Worm (Caenorhabditis elegans) whole organism, young adult: ENCODE data around the gene map-2.

Experiments
- F10E7.11 ChIP-seq: sonication (generic microtip); optimal IDR thresholded peaks from 2 replicates; lab custom pipeline; 2017; ENCODE audit warnings: mild to moderate bottlenecking, missing genetic modification characterization, moderate library complexity, missing compliant biosample characterization
- Y95B8A.8 ChIP-seq: fragments of 200-800 bp; sonication (Bioruptor generic); IDR thresholded peaks from 2 replicates; pipeline ENCODE4 v1.3.6; 2022; ENCODE audit warnings: missing genetic modification reagents, missing genetic modification characterization, missing compliant biosample characterization
- ZK185.1 ChIP-seq: sonication (generic microtip); optimal IDR thresholded peaks from 2 replicates; lab custom pipeline; 2016; ENCODE audit warnings: mild to moderate bottlenecking, missing genetic modification characterization, missing compliant biosample characterization; ENCODE audit not compliant: poor library complexity, severe bottlenecking
- ets-4 ChIP-seq: fragments of 200-800 bp; sonication (Bioruptor generic); optimal IDR thresholded peaks from 2 replicates; lab custom pipeline; 2018; ENCODE audit warnings: mild to moderate bottlenecking, missing genetic modification characterization, missing compliant biosample characterization
- lin-35 ChIP-seq, 3 experiments: fragments of 150-350 bp in 2 of 3; sonication (generic microtip) in 1 of 3; optimal IDR thresholded peaks; 2 replicates each; lab custom pipeline; 2014 to 2018; ENCODE audit warnings: missing biosample characterization in 3 of 3, missing genetic modification characterization in 3 of 3, missing genetic modification reagents in 3 of 3
- madf-3 ChIP-seq: fragments of 200-800 bp; sonication (Bioruptor generic); IDR thresholded peaks from 2 replicates; pipeline ENCODE4 v1.3.6; 2022; ENCODE audit warnings: missing genetic modification reagents, missing genetic modification characterization, missing compliant biosample characterization
- nhr-90 ChIP-seq: sonication (generic microtip); optimal IDR thresholded peaks from 2 replicates; lab custom pipeline; 2016; ENCODE audit warnings: missing genotype, mild to moderate bottlenecking, missing genetic modification characterization, missing compliant biosample characterization

- TF ChIP-seq Y95B8A.8 (GFP tag; lab: Robert Waterston, UW) = no peak
- no peak for TF ChIP-seq F10E7.11 (tag; lab: Kevin White, UChicago)
- no peak for TF ChIP-seq madf-3 (GFP tag; lab: Robert Waterston, UW)
- TF ChIP-seq lin-35 (GFP tag; optimal IDR thresholded peaks at IDR 0.05; lab: Kevin White, UChicago) = no peak
- TF ChIP-seq nhr-90 (tag; lab: Kevin White, UChicago) = no peak
- TF ChIP-seq ZK185.1 (tag; lab: Kevin White, UChicago) = no peak
- TF ChIP-seq ets-4 (GFP tag; lab: Kevin White, UChicago) = no peak
These were observed at the start of gene map-2 for ce11 chrIV:16854790-16855189.
